Worm (Caenorhabditis elegans): ENCODE results near the gene F09C6.3.
A peak's percentile ranks its signal among the peaks of the same experiment; 100 is the strongest.

F09C6.3 gene

DNA sequence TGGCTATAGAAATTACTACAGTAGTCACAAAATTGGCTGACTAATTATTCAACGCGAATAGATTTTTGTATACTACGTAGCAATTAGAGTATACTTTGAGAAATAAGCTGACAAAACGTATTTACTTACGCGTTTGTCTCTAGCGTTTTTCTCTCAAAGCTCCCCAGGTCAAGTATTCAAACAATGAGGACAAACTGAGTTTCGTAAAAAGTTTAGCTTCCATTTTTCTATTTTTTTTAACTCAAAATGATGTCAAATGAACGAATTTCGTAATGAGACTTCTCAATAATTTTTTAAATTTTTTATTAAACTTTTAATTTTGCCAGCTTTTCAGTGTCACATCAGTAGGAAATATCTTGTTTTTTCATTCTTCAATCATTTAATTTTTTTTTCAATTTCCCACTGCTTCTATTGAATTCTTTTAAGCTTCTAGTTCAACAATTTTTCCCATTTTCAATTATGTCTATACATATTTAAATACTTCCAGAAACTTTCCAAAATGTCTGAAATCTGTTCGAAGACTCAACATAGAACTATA is 8.9 kb upstream of the F09C6.3 start, which contains the start of the genes ifas-2 and fbxa-44:
ifas-2 (minus strand) TSS at position 101 of the 538 bp plus-strand sequence.
fbxa-44 (plus strand) TSS at position 488 of the 538 bp plus-strand sequence.
- no peak for TF ChIP-seq aly-2 (tag; optimal IDR thresholded peaks at IDR 0.05)
- no peak for TF ChIP-seq nhr-67 (tag; optimal IDR thresholded peaks at IDR 0.05)
- TF ChIP-seq ztf-11 (tag; optimal IDR thresholded peaks at IDR 0.05): no peak

DNA sequence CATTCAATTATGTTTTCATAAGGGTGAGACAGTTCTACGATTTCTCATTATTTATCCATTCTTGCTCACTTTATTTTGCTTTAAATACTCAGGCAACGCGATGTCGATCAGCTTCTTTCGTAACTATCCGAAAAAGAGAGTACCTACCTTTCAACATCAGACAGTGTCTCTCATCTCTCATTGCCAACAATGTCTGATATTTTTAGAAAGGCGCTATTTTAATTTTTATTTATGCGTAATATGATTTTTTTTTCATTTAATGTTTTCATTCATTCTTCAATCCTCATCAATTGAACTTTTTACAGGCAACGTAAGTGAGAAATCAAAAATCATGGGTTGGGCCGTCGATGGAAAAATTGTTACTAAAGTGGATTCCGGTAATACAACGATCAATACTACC is 4.8 kb upstream of the F09C6.3 start, which contains the start of gene F09C6.13:
F09C6.13 (plus strand) TSS at position 301 of the 400 bp plus-strand sequence.
- TF ChIP-seq elt-1 (tag; optimal IDR thresholded peaks at IDR 0.05) (no peak), egl-5 (tag; optimal IDR thresholded peaks at IDR 0.05) (no peak), mdl-1 (tag; optimal IDR thresholded peaks at IDR 0.05) (no peak), R02D3.7 (tag; optimal IDR thresholded peaks at IDR 0.05) (no peak), nhr-77 (tag; optimal IDR thresholded peaks at IDR 0.05) (no peak), skn-1 (tag; optimal IDR thresholded peaks at IDR 0.05) (no peak), nhr-25 (tag; optimal IDR thresholded peaks at IDR 0.05) (no peak), fkh-10 (GFP tag; optimal IDR thresholded peaks at IDR 0.05) (no peak), nhr-237 (tag; optimal IDR thresholded peaks at IDR 0.05) (no peak), ztf-11 (tag; optimal IDR thresholded peaks at IDR 0.05) (no peak), elt-3 (tag; optimal IDR thresholded peaks at IDR 0.05) (no peak), nhr-28 (tag; optimal IDR thresholded peaks at IDR 0.05) (no peak), unc-39 (tag; optimal IDR thresholded peaks at IDR 0.05) (no peak), nhr-43 (tag; optimal IDR thresholded peaks at IDR 0.05; ENCODE audit: poor library complexity, severe bottlenecking) (no peak)

DNA sequence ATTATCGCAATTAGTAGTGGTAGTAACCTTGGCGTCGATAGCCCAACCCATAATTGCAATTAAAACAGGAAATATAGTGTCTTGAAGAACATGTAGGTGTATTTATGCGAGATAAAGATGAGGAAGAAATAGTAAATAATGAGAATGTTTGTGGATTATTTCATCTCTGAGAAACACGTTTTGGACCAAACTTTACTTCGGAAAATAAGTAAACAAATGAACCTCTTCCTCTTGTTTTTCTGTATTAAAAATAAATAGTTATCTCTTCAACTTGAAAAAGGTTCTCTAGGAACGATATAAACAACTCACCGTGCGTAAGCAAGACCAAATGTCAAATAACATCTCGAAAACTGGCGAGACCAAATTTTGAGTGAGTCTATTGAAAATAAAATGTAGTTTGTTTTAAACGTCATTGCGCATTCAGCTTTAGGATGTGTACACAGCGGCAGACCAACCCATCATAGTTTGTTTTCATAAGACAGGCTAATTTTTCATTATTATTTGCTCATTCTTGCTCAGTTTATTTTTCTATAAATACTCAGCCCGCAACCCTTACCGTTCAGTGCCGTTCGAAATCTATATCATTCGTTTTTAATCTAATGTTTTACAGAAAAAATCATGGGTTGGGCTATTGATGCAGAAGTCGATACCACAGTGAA is 2.4 kb upstream of the F09C6.3 start, which contains the start of the genes F09C6.11 and F09C6.12:
F09C6.11 (minus strand) TSS at position 51 of the 659 bp plus-strand sequence.
F09C6.12 (plus strand) TSS at position 609 of the 659 bp plus-strand sequence.
- peak; percentile 95 for TF ChIP-seq pha-4 (tag; optimal IDR thresholded peaks at IDR 0.05)
- no peak for TF ChIP-seq ztf-4 (tag; optimal IDR thresholded peaks at IDR 0.05)

DNA sequence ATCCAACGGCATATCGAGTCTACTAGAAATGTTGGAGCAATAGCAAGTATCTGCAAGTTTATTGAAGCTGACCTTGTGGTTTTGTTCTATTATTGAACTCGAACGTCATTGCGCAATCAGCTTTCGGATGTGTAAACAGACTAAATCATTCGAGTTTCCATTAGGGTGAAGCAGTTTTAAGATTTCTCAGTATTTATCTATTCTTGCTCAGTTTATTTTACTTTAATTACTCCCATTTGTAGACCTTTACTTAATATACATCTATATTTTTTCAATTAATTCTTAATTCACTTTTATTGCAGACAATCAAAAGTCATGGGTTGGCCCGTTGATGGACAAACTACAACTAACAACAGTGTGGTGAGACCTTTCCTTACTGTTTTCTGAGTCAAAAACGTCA is 725 bp upstream of the F09C6.3 start, which contains the start of gene F09C6.14:
F09C6.14 (plus strand) TSS at position 301 of the 400 bp plus-strand sequence.
- TF ChIP-seq elt-2 (tag; optimal IDR thresholded peaks at IDR 0.05) (no peak), snpc-4 (tag; optimal IDR thresholded peaks at IDR 0.05) (no peak), nhr-11 (tag; optimal IDR thresholded peaks at IDR 0.05) (no peak), sea-2 (GFP tag; optimal IDR thresholded peaks at IDR 0.05) (no peak), ama-1 (optimal IDR thresholded peaks at IDR 0.05) (no peak)

DNA sequence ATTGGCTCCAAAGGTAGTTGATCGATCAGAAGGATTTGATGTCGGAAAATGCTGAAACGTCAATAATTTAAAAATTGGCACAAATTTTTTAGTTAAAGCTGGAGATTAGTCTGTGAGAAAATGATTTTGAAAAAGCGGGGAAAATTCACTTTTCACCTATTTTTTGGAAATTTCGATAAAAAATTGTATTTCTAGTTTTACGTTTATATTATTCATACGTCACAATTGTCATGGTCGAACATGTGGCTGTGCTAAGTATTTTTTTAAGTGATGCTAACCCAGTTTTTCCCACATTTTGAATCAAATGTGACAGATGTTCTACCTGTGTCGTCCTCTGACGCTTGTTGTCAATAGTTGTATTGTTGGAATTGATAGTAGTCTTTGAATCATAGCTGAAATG is 422 bp downstream of the F09C6.3 start:
- TF ChIP-seq zag-1 (tag; optimal IDR thresholded peaks at IDR 0.05) (no peak), egl-5 (tag; optimal IDR thresholded peaks at IDR 0.05) (no peak), nhr-23 (tag; optimal IDR thresholded peaks at IDR 0.05) (no peak), skn-1 (tag; optimal IDR thresholded peaks at IDR 0.05) (no peak), nfya-1 (tag; optimal IDR thresholded peaks at IDR 0.05; ENCODE audit: insufficient read depth) (no peak), ztf-11 (tag; optimal IDR thresholded peaks at IDR 0.05) (no peak), pha-4 (tag; optimal IDR thresholded peaks at IDR 0.05) (no peak), lin-39 (tag; optimal IDR thresholded peaks at IDR 0.05) (no peak)

DNA sequence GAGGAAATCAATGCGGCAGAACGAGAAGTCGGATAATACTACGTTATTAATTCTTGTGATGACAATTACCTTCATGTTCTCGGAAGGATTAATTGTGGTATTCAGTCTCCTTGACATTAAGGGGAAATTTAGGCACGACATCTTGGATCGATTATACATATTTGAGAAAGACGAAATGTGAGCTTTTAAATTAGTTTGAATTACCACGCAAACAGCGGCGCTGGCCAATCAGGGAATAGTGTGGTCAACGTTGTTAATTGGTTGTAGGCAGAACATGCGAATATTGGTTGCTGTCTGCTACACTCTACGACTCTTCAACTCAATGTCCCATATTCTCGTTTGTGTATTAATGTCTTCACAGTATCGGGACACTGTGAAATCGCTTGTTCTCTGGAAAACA is 5.0 kb downstream of the F09C6.3 start, which contains the start of gene F49A5.10:
F49A5.10 (plus strand) TSS at position 301 of the 400 bp plus-strand sequence.
- TF ChIP-seq ceh-16 (tag; optimal IDR thresholded peaks at IDR 0.05) (no peak), ZK546.5 (tag; optimal IDR thresholded peaks at IDR 0.05) (no peak), egl-27 (tag; optimal IDR thresholded peaks at IDR 0.05) (no peak), mml-1 (tag; optimal IDR thresholded peaks at IDR 0.05) (no peak), nhr-76 (tag; optimal IDR thresholded peaks at IDR 0.05) (no peak)

Data from whole organism, L3 larva.